Worm (Caenorhabditis elegans): ENCODE data around the gene E02A10.3.

E02A10.3 gene

ce11 chrV:12575846-12576245, 3.6 kb upstream of the E02A10.3 start:
- TF ChIP-seq hlh-30 (tag; optimal IDR thresholded peaks at IDR 0.05; ENCODE audit: insufficient read depth) (no peak), dve-1 (tag; optimal IDR thresholded peaks at IDR 0.05; ENCODE audit: insufficient read depth) (no peak), jun-1 (tag; optimal IDR thresholded peaks at IDR 0.05) (no peak), spr-1 (tag; optimal IDR thresholded peaks at IDR 0.05) (no peak), T26A8.4 (GFP tag; IDR thresholded peaks at IDR 0.05) (no peak), mxl-3 (GFP tag; optimal IDR thresholded peaks at IDR 0.05) (no peak), pha-4 (GFP tag; IDR thresholded peaks at IDR 0.05) (peak; percentile 58; the same call in 1 of the 2 replicates), pha-4 (tag; optimal IDR thresholded peaks at IDR 0.05) (no peak), set-16 (GFP tag; IDR thresholded peaks at IDR 0.05) (peak; percentile 97), egl-43 (GFP tag; IDR thresholded peaks at IDR 0.05) (no peak), arid-1 (GFP tag; conservative IDR thresholded peaks at IDR 0.05) (no peak)

ce11 chrV:12576495-12576947, 2.9 kb upstream of the E02A10.3 start, which contains the start of gene grl-23:
Gene grl-23 (minus strand): TSS chrV:12576897.
- TF ChIP-seq jun-1 (tag; optimal IDR thresholded peaks at IDR 0.05) (no peak), set-16 (GFP tag; IDR thresholded peaks at IDR 0.05) (peak; percentile 91)

DNA sequence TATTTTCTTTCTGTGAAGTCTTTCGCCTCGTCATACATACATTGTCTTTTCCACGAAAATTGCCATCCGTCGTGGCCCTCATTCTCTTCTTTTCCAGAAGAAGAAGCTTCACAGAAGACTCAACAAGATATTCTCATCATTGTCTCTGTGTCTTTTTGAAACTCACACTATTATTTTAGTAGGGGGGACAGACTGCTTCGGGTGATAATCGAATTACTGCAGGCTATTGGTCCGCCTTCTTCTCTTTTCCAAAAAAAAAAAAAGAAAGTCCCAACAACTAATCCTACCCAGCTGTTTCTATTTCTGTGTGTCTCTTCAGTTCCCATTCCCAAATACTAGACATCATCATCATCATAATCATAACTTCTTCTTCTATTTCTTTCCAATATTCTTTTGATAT, 4.0 kb downstream of the E02A10.3 start:
- TF ChIP-seq F49E8.2 (tag; optimal IDR thresholded peaks at IDR 0.05; ENCODE audit: borderline replicate concordance): no peak
- TF ChIP-seq unc-62 (GFP tag; optimal IDR thresholded peaks at IDR 0.05 in 1 of 2): peak in 1 of 2 experiments; percentile 76
- no peak for TF ChIP-seq unc-62 (tag; optimal IDR thresholded peaks at IDR 0.05)

DNA sequence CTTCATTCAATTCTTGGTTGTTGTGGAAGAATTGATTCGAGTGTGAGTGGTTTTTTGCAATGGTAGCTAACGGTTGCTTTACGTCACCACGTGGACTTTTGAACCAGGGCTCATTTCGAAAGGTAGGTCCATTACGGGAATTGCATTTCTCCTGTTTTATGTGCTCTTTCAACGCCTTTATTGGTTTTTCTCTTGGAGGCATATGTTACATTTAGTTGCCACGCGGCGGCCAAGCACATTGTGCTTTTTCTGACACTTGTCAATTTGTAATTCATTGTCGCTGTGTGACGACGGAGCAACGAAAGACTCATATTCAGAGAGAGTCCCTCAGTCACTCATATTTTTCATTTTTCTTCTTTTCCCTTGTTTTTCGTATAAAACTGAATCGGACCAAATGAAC, 5.4 kb downstream of the E02A10.3 start:
- TF ChIP-seq lin-1 (GFP tag; IDR thresholded peaks at IDR 0.05) (no peak), unc-62 (GFP tag; optimal IDR thresholded peaks at IDR 0.05 in 1 of 2) (peak in 1 of 2 experiments; percentile 94), unc-62 (tag; optimal IDR thresholded peaks at IDR 0.05) (no peak)

ce11 chrV:12586793-12587192, 7.4 kb downstream of the E02A10.3 start:
- no peak for TF ChIP-seq nhr-42 (GFP tag; IDR thresholded peaks at IDR 0.05)
- no peak for TF ChIP-seq Y105C5A.15 (GFP tag; IDR thresholded peaks at IDR 0.05)
- no peak for TF ChIP-seq ceh-32 (tag; optimal IDR thresholded peaks at IDR 0.05; ENCODE audit: poor library complexity)
- TF ChIP-seq unc-130 (GFP tag; optimal IDR thresholded peaks at IDR 0.05): no peak
- TF ChIP-seq madf-5 (GFP tag; IDR thresholded peaks at IDR 0.05): no peak
- no peak for TF ChIP-seq tra-1 (GFP tag; IDR thresholded peaks at IDR 0.05)
- TF ChIP-seq D1046.2 (GFP tag; IDR thresholded peaks at IDR 0.05): no peak
- TF ChIP-seq Y5F2A.4 (GFP tag; optimal IDR thresholded peaks at IDR 0.05): no peak
- no peak for TF ChIP-seq nhr-111 (GFP tag; optimal IDR thresholded peaks at IDR 0.05)
- TF ChIP-seq gei-8 (GFP tag; optimal IDR thresholded peaks at IDR 0.05): no peak
- TF ChIP-seq sdz-12 (GFP tag; optimal IDR thresholded peaks at IDR 0.05): no peak
- no peak for TF ChIP-seq lim-7 (GFP tag; IDR thresholded peaks at IDR 0.05)
- no peak for TF ChIP-seq mxl-3 (GFP tag; optimal IDR thresholded peaks at IDR 0.05)
- no peak for TF ChIP-seq madf-9 (GFP tag; conservative IDR thresholded peaks at IDR 0.05)
- no peak for TF ChIP-seq Y48G9A.11 (GFP tag; IDR thresholded peaks at IDR 0.05)
- no peak for TF ChIP-seq ces-1 (GFP tag; optimal IDR thresholded peaks at IDR 0.05)
- no peak for TF ChIP-seq zip-11 (GFP tag; IDR thresholded peaks at IDR 0.05)
- TF ChIP-seq ZK546.5 (tag; optimal IDR thresholded peaks at IDR 0.05): no peak
- TF ChIP-seq skn-1 (tag; optimal IDR thresholded peaks at IDR 0.05): no peak
- TF ChIP-seq ama-1 (optimal IDR thresholded peaks at IDR 0.05): no peak

Data from whole organism, L4 larva.